Fruit fly (Drosophila melanogaster): ENCODE results near the gene Syx17.

dm6 chr3L:4445824-4446223 is 42.5 kb downstream of the Syx17 start:
- TF ChIP-seq Sin3A (optimal IDR thresholded peaks at IDR 0.05) (no peak), psq (optimal IDR thresholded peaks at IDR 0.05) (no peak)
